Worm (Caenorhabditis elegans) whole organism, L4 larva: ENCODE measurements around the gene oat-1.

Experiments
- F49E8.2 ChIP-seq: sonication (generic microtip); optimal IDR thresholded peaks from 2 replicates; lab custom pipeline; 2016; ENCODE audit warnings: missing compliant biosample characterization, mild to moderate bottlenecking, missing genetic modification characterization, borderline replicate concordance
- ama-1 ChIP-seq: fragments of 150-350 bp; optimal IDR thresholded peaks from 2 replicates; lab custom pipeline; 2014; ENCODE audit warnings: inconsistent platforms, mixed read lengths
- ceh-20 ChIP-seq: fragments of 200-800 bp; sonication (Bioruptor generic); IDR thresholded peaks from 2 replicates; pipeline ENCODE4 v1.3.6; 2022; ENCODE audit warnings: missing genetic modification reagents, missing genetic modification characterization, missing compliant biosample characterization
- fkh-10 ChIP-seq: fragments of 150-350 bp; optimal IDR thresholded peaks from 2 replicates; lab custom pipeline; 2014; ENCODE audit warnings: missing biosample characterization, missing genetic modification reagents, missing genetic modification characterization
- jun-1 ChIP-seq: fragments of 150-350 bp; optimal IDR thresholded peaks from 2 replicates; lab custom pipeline; 2014; ENCODE audit warnings: missing biosample characterization, missing genetic modification reagents, missing genetic modification characterization
- lin-29 ChIP-seq: fragments of 200-800 bp; sonication (Bioruptor generic); IDR thresholded peaks from 2 replicates; pipeline ENCODE4 v1.3.6; 2022; ENCODE audit warnings: missing genetic modification reagents, missing genetic modification characterization, missing compliant biosample characterization
- nhr-77 ChIP-seq: fragments of 150-350 bp; optimal IDR thresholded peaks from 2 replicates; lab custom pipeline; 2014; ENCODE audit warnings: missing biosample characterization, missing genetic modification characterization
- skn-1 ChIP-seq: fragments of 150-350 bp; optimal IDR thresholded peaks from 2 replicates; lab custom pipeline; 2014; ENCODE audit warnings: missing biosample characterization, missing genetic modification characterization

DNA sequence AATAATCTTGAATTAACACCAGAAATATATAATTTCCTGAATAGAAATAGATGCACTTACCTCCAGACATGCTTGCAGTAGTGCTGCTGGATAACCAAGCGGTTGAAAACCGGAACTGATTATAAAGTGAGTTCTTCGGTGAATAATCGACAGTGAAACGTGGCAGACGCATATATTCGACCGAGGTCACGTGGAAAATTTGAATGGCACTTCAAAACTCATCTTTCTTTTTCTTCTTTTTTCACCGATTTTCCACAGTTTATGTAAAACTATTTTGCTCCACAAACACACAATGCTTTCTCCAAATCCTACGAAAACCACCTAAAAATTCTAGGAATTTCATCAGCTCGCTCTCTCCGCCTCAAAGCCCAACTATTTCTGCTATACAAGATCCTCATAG, 12.2 kb downstream of the oat-1 start, which contains the start of gene ant-1.4:
- no peak for TF ChIP-seq nhr-77 (tag; lab: Kevin White, UChicago)
- TF ChIP-seq F49E8.2 (tag; lab: Kevin White, UChicago): no peak
- TF ChIP-seq skn-1 (tag; lab: Kevin White, UChicago): no peak
- TF ChIP-seq fkh-10 (GFP tag; lab: Kevin White, UChicago): no peak
- TF ChIP-seq lin-29 (GFP tag; lab: Robert Waterston, UW): no peak
- no peak for TF ChIP-seq ceh-20 (GFP tag; lab: Robert Waterston, UW)
- no peak for TF ChIP-seq jun-1 (tag; lab: Kevin White, UChicago)
- no peak for TF ChIP-seq ama-1 (lab: Kevin White, UChicago)
